Fruit fly (Drosophila melanogaster) S2 (cell line): ENCODE measurements around the gene drpr.

Experiments
- CG8478 ChIP-seq: fragments of >200 bp; optimal IDR thresholded peaks from 2 replicates; lab custom pipeline; 2018
- CTCF ChIP-seq, 2 experiments: fragments of >200 bp; optimal IDR thresholded peaks; 2 replicates each; lab custom pipeline; 2018

dm6 chr3L:1737898-1738322, 7.0 kb upstream of the drpr start, which contains the start of gene PIG-Wb:
- no peak for TF ChIP-seq CG8478 (lab: Kevin White, UChicago)
- no peak for TF ChIP-seq CTCF (optimal IDR thresholded peaks at IDR 0.05; lab: Kevin White, UChicago)
